Worm (Caenorhabditis elegans) whole organism, L1 larva: ENCODE data around the gene B0228.6.

Experiments
- C04F5.9 ChIP-seq: sonication (generic microtip); optimal IDR thresholded peaks from 2 replicates; lab custom pipeline; 2016; ENCODE audit warnings: missing genetic modification characterization, missing compliant biosample characterization
- C34B4.2 ChIP-seq: sonication (generic microtip); optimal IDR thresholded peaks from 2 replicates; lab custom pipeline; 2017; ENCODE audit warnings: mild to moderate bottlenecking, missing genetic modification characterization, missing compliant biosample characterization
- F16B12.6 ChIP-seq: fragments of 150-350 bp; optimal IDR thresholded peaks from 2 replicates; lab custom pipeline; 2014; ENCODE audit warnings: missing biosample characterization, missing genetic modification characterization
- Y116A8C.19 ChIP-seq: sonication (generic microtip); optimal IDR thresholded peaks from 2 replicates; lab custom pipeline; 2016; ENCODE audit warnings: missing compliant biosample characterization, missing genetic modification characterization, borderline replicate concordance
- aha-1 ChIP-seq: fragments of 150-350 bp; optimal IDR thresholded peaks from 2 replicates; lab custom pipeline; 2014; ENCODE audit warnings: missing biosample characterization, missing genetic modification characterization
- ama-1 ChIP-seq: fragments of 150-350 bp; optimal IDR thresholded peaks from 2 replicates; lab custom pipeline; 2014
- ceh-63 ChIP-seq: fragments of 200-800 bp; sonication (Bioruptor generic); optimal IDR thresholded peaks from 2 replicates; lab custom pipeline; 2018; ENCODE audit warnings: mild to moderate bottlenecking, missing genetic modification characterization, missing compliant biosample characterization
- ceh-8 ChIP-seq: fragments of 200-800 bp; sonication (Bioruptor generic); optimal IDR thresholded peaks from 2 replicates; lab custom pipeline; 2018; ENCODE audit warnings: mild to moderate bottlenecking, missing genetic modification characterization, moderate library complexity, missing compliant biosample characterization
- ceh-88 ChIP-seq: fragments of 200-800 bp; sonication (Bioruptor generic); IDR thresholded peaks from 2 replicates; pipeline ENCODE4 v1.3.6; 2022; ENCODE audit warnings: missing genetic modification characterization, missing compliant biosample characterization
- dsc-1 ChIP-seq: sonication (generic microtip); optimal IDR thresholded peaks from 2 replicates; lab custom pipeline; 2016; ENCODE audit warnings: mild to moderate bottlenecking, missing genetic modification characterization, missing compliant biosample characterization
- efl-3 ChIP-seq: fragments of 200-800 bp; sonication (Bioruptor generic); optimal IDR thresholded peaks from 2 replicates; lab custom pipeline; 2018; ENCODE audit warnings: mild to moderate bottlenecking, missing genetic modification characterization, missing compliant biosample characterization
- egl-13 ChIP-seq: sonication (generic microtip); optimal IDR thresholded peaks from 2 replicates; lab custom pipeline; 2016; ENCODE audit warnings: missing genotype, missing genetic modification reagents, missing genetic modification characterization, missing compliant biosample characterization
- egl-27 ChIP-seq, 2 experiments: fragments of 150-350 bp in 1 of 2; sonication (generic microtip); optimal IDR thresholded peaks; 3 replicates each; lab custom pipeline; 2017 to 2018; ENCODE audit warnings: missing biosample characterization in 2 of 2, missing genetic modification characterization in 2 of 2, missing genetic modification reagents in 2 of 2
- ets-5 ChIP-seq: fragments of 200-800 bp; sonication (Bioruptor generic); IDR thresholded peaks from 2 replicates; pipeline ENCODE4 v1.3.6; 2022; ENCODE audit warnings: missing genetic modification characterization, missing compliant biosample characterization
- fkh-4 ChIP-seq: sonication (generic microtip); optimal IDR thresholded peaks from 2 replicates; lab custom pipeline; 2016; ENCODE audit warnings: missing compliant biosample characterization, missing genetic modification characterization, borderline replicate concordance
- fkh-8 ChIP-seq: sonication (generic microtip); optimal IDR thresholded peaks from 2 replicates; lab custom pipeline; 2016; ENCODE audit warnings: mild to moderate bottlenecking, missing genetic modification characterization, missing compliant biosample characterization
- fos-1 ChIP-seq: fragments of 150-350 bp; optimal IDR thresholded peaks from 2 replicates; lab custom pipeline; 2014; ENCODE audit warnings: missing biosample characterization, missing genetic modification characterization
- hlh-17 ChIP-seq: fragments of 200-800 bp; sonication (Bioruptor generic); optimal IDR thresholded peaks from 2 replicates; lab custom pipeline; 2018; ENCODE audit warnings: missing genetic modification characterization, mild to moderate bottlenecking, missing compliant biosample characterization, moderate library complexity, borderline replicate concordance
- hlh-4 ChIP-seq: sonication (generic microtip); optimal IDR thresholded peaks from 2 replicates; lab custom pipeline; 2016; ENCODE audit warnings: mild to moderate bottlenecking, missing genetic modification characterization, missing compliant biosample characterization
- hpl-2 ChIP-seq: fragments of 150-350 bp; optimal IDR thresholded peaks from 2 replicates; lab custom pipeline; 2014; ENCODE audit warnings: missing biosample characterization, missing genetic modification reagents, missing genetic modification characterization
- irx-1 ChIP-seq: sonication (generic microtip); optimal IDR thresholded peaks from 2 replicates; lab custom pipeline; 2016; ENCODE audit warnings: missing genetic modification characterization, missing compliant biosample characterization
- isw-1 ChIP-seq: fragments of 200-800 bp; sonication (Bioruptor generic); IDR thresholded peaks from 2 replicates; pipeline ENCODE4 v1.3.6; 2022; ENCODE audit warnings: missing genetic modification characterization, missing compliant biosample characterization
- lin-13 ChIP-seq: fragments of 150-350 bp; optimal IDR thresholded peaks from 2 replicates; lab custom pipeline; 2014; ENCODE audit warnings: missing biosample characterization, missing genetic modification reagents, missing genetic modification characterization
- lin-14 ChIP-seq: fragments of 200-800 bp; sonication (Bioruptor generic); optimal IDR thresholded peaks from 2 replicates; lab custom pipeline; 2018; ENCODE audit warnings: mild to moderate bottlenecking, missing genetic modification characterization, moderate library complexity, missing compliant biosample characterization
- lin-15B ChIP-seq: fragments of 150-350 bp; sonication (generic microtip); optimal IDR thresholded peaks from 3 replicates; lab custom pipeline; 2014; ENCODE audit warnings: missing biosample characterization, missing genetic modification characterization
- lin-39 ChIP-seq: fragments of 150-350 bp; optimal IDR thresholded peaks from 2 replicates; lab custom pipeline; 2014; ENCODE audit warnings: missing biosample characterization, missing genetic modification reagents, missing genetic modification characterization
- lir-3 ChIP-seq: sonication (generic microtip); optimal IDR thresholded peaks from 2 replicates; lab custom pipeline; 2016; ENCODE audit warnings: mild to moderate bottlenecking, missing genetic modification characterization, moderate library complexity, missing compliant biosample characterization; ENCODE audit not compliant: poor library complexity
- mab-9 ChIP-seq: fragments of 200-800 bp; sonication (Bioruptor generic); IDR thresholded peaks from 2 replicates; pipeline ENCODE4 v1.3.6; 2022; ENCODE audit warnings: missing genetic modification reagents, missing genetic modification characterization, missing compliant biosample characterization
- mep-1 ChIP-seq: fragments of 150-350 bp; optimal IDR thresholded peaks from 2 replicates; lab custom pipeline; 2014; ENCODE audit warnings: missing biosample characterization, missing genetic modification characterization
- nhr-11 ChIP-seq: fragments of 150-350 bp; optimal IDR thresholded peaks from 2 replicates; lab custom pipeline; 2014; ENCODE audit warnings: missing biosample characterization, missing genetic modification characterization
- nhr-12 ChIP-seq: sonication (generic microtip); optimal IDR thresholded peaks from 2 replicates; lab custom pipeline; 2017; ENCODE audit warnings: missing biosample characterization, missing genetic modification characterization
- nhr-47 ChIP-seq: sonication (generic microtip); optimal IDR thresholded peaks from 2 replicates; lab custom pipeline; 2016; ENCODE audit warnings: mild to moderate bottlenecking, missing genetic modification characterization, moderate library complexity, missing compliant biosample characterization
- nhr-76 ChIP-seq: sonication (generic microtip); optimal IDR thresholded peaks from 2 replicates; lab custom pipeline; 2017; ENCODE audit warnings: missing biosample characterization, missing genetic modification characterization
- nhr-90 ChIP-seq: sonication (generic microtip); optimal IDR thresholded peaks from 2 replicates; lab custom pipeline; 2016; ENCODE audit warnings: mild to moderate bottlenecking, missing genetic modification characterization, missing compliant biosample characterization; ENCODE audit not compliant: poor library complexity
- pag-3 ChIP-seq: sonication (generic microtip); optimal IDR thresholded peaks from 2 replicates; lab custom pipeline; 2017; ENCODE audit warnings: missing genetic modification characterization, mild to moderate bottlenecking, missing compliant biosample characterization, antibody characterized with exemption, borderline replicate concordance; ENCODE audit not compliant: insufficient read depth
- pax-3 ChIP-seq: fragments of 200-800 bp; sonication (Bioruptor generic); optimal IDR thresholded peaks from 2 replicates; lab custom pipeline; 2018; ENCODE audit warnings: mild to moderate bottlenecking, missing genetic modification characterization, moderate library complexity, missing compliant biosample characterization
- pqm-1 ChIP-seq: sonication (generic microtip); optimal IDR thresholded peaks from 3 replicates; lab custom pipeline; 2017; ENCODE audit warnings: missing biosample characterization, missing genetic modification characterization
- rnt-1 ChIP-seq: sonication (generic microtip); optimal IDR thresholded peaks from 2 replicates; lab custom pipeline; 2016; ENCODE audit warnings: mild to moderate bottlenecking, missing genetic modification characterization, moderate library complexity, missing compliant biosample characterization
- snpc-4 ChIP-seq: fragments of 150-350 bp; optimal IDR thresholded peaks from 2 replicates; lab custom pipeline; 2014; ENCODE audit warnings: missing biosample characterization, missing genetic modification characterization
- sox-4 ChIP-seq: sonication (generic microtip); optimal IDR thresholded peaks from 2 replicates; lab custom pipeline; 2016; ENCODE audit warnings: missing genetic modification characterization, missing compliant biosample characterization
- sptf-1 ChIP-seq: fragments of 150-350 bp; optimal IDR thresholded peaks from 2 replicates; lab custom pipeline; 2014; ENCODE audit warnings: missing biosample characterization, missing genetic modification characterization
- sup-37 ChIP-seq: fragments of 200-800 bp; sonication (Bioruptor generic); optimal IDR thresholded peaks from 2 replicates; lab custom pipeline; 2018; ENCODE audit warnings: mild to moderate bottlenecking, missing genetic modification characterization, missing compliant biosample characterization
- swsn-7 ChIP-seq: sonication (generic microtip); optimal IDR thresholded peaks from 2 replicates; lab custom pipeline; 2016; ENCODE audit warnings: missing genetic modification characterization, missing compliant biosample characterization
- tbx-2 ChIP-seq: sonication (generic microtip); optimal IDR thresholded peaks from 2 replicates; lab custom pipeline; 2016; ENCODE audit warnings: missing genetic modification characterization, missing compliant biosample characterization
- tlp-1 ChIP-seq: fragments of 150-350 bp; optimal IDR thresholded peaks from 2 replicates; lab custom pipeline; 2014; ENCODE audit warnings: missing biosample characterization, missing genetic modification characterization
- unc-130 ChIP-seq: fragments of 150-350 bp; optimal IDR thresholded peaks from 2 replicates; lab custom pipeline; 2017; ENCODE audit warnings: missing biosample characterization, missing genetic modification characterization, inconsistent platforms
- unc-62 ChIP-seq: fragments of 150-350 bp; optimal IDR thresholded peaks from 2 replicates; lab custom pipeline; 2014; ENCODE audit warnings: missing biosample characterization, missing genetic modification reagents, missing genetic modification characterization
- vab-15 ChIP-seq: sonication (generic microtip); optimal IDR thresholded peaks from 2 replicates; lab custom pipeline; 2017; ENCODE audit warnings: missing genotype, mild to moderate bottlenecking, missing genetic modification characterization, missing compliant biosample characterization
- zip-4 ChIP-seq: fragments of 200-800 bp; sonication (Bioruptor generic); optimal IDR thresholded peaks from 2 replicates; lab custom pipeline; 2018; ENCODE audit warnings: mild to moderate bottlenecking, missing genetic modification characterization, moderate library complexity, missing compliant biosample characterization
- ztf-11 ChIP-seq, 2 experiments: sonication (generic microtip); optimal IDR thresholded peaks; 2 replicates each; lab custom pipeline; 2016 to 2017; ENCODE audit warnings: missing genetic modification characterization in 2 of 2, missing biosample characterization in 1 of 2, missing compliant biosample characterization in 1 of 2
- ztf-4 ChIP-seq: fragments of 150-350 bp; optimal IDR thresholded peaks from 2 replicates; lab custom pipeline; 2014; ENCODE audit warnings: missing biosample characterization, missing genetic modification characterization

B0228.6 gene

DNA sequence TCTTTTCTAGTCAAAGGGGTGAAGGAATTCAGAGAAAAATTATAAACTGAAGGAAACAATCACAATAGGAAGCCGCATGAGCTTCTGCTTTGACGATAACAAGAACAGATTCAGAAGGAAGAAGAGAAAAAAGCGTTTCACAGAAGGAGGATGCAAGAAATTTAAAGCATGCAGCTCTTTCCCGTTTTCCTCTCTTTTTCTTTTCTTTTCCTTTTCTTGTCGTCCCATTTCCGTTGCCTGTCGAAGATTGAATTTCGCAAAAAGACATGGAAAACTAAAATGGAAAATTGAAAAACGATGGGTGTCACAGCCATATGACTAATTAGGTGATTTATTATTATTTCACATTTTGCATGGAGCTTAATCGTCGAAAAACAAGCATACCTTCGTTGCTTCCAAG lies 38.9 kb downstream of the B0228.6 start (continued):
- TF ChIP-seq isw-1: no peak
- no peak for TF ChIP-seq zip-4 (GFP tag; lab: Kevin White, UChicago)
- no peak for TF ChIP-seq ama-1 (lab: Kevin White, UChicago)
- no peak for TF ChIP-seq rnt-1 (tag; lab: Kevin White, UChicago)
- TF ChIP-seq lir-3 (tag; lab: Kevin White, UChicago): no peak
- TF ChIP-seq, all 84 proteins: peak for 5

DNA sequence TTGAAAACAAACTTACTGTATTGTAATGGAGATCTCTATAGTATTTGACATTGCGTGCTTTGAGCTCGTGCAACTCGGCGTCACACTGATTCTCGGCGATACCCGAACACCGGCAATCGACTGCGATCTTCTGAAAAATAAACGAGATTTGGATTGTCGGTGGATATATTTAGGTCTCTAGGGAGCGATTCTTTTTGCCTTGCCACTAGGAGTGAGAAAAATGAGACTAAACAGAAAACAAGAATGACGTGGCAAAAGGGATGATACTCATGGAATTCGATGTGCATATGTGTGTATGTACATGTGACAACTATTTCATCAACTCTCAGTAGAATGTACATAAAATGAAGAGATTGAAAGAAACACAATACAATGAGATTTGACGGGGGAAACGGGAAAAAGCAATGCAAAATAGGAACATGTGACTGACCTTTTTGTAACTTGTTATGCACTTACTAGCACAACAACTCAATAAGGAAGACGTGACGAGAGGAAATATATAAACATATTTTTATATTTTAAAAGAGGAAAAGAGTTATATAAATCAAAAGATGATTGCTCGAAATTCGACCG lies 40.3 kb downstream of the B0228.6 start:
- TF ChIP-seq F16B12.6 (tag; lab: Kevin White, UChicago): no peak
- no peak for TF ChIP-seq lin-15B
- TF ChIP-seq aha-1 (tag; lab: Kevin White, UChicago): no peak
- no peak for TF ChIP-seq nhr-12 (tag; lab: Kevin White, UChicago)
- no peak for TF ChIP-seq sup-37 (GFP tag; lab: Kevin White, UChicago)
- TF ChIP-seq nhr-90 (tag; lab: Kevin White, UChicago): no peak
- TF ChIP-seq pag-3 (tag; lab: Kevin White, UChicago): no peak
- no peak for TF ChIP-seq nhr-11 (tag; lab: Kevin White, UChicago)
- TF ChIP-seq mep-1 (tag; lab: Kevin White, UChicago): no peak
- no peak for TF ChIP-seq nhr-76
- no peak for TF ChIP-seq sox-4
- no peak for TF ChIP-seq vab-15 (tag; lab: Kevin White, UChicago)
- TF ChIP-seq snpc-4 (tag; lab: Kevin White, UChicago): no peak
- TF ChIP-seq lin-13 (GFP tag; lab: Kevin White, UChicago): no peak
- TF ChIP-seq fkh-4: no peak
- no peak for TF ChIP-seq mab-9
- TF ChIP-seq ztf-4 (tag; lab: Kevin White, UChicago): no peak
- no peak for TF ChIP-seq C34B4.2
- peak; percentile 23 for TF ChIP-seq nhr-47
- TF ChIP-seq tlp-1 (tag; lab: Kevin White, UChicago): no peak
- TF ChIP-seq lin-39 (tag; lab: Kevin White, UChicago): no peak
- peak; percentile 25 for TF ChIP-seq irx-1 (tag; lab: Kevin White, UChicago)
- TF ChIP-seq pax-3 (tag; lab: Kevin White, UChicago): no peak
- TF ChIP-seq lin-14: peak; percentile 86
- no peak for TF ChIP-seq ceh-63 (GFP tag; lab: Kevin White, UChicago)
- TF ChIP-seq unc-130 (tag; lab: Kevin White, UChicago): no peak
- TF ChIP-seq hlh-4: no peak
- TF ChIP-seq C04F5.9 (tag; lab: Kevin White, UChicago): no peak
- no peak for TF ChIP-seq swsn-7 (tag; lab: Kevin White, UChicago)
- TF ChIP-seq sptf-1: no peak
- TF ChIP-seq egl-27 (tag; optimal IDR thresholded peaks at IDR 0.05; lab: Kevin White, UChicago): no peak
- no peak for TF ChIP-seq fos-1 (tag; lab: Kevin White, UChicago)
- TF ChIP-seq efl-3 (GFP tag; lab: Kevin White, UChicago): no peak
- no peak for TF ChIP-seq unc-62 (GFP tag; lab: Kevin White, UChicago)
- no peak for TF ChIP-seq ztf-11 (tag; optimal IDR thresholded peaks at IDR 0.05; lab: Kevin White, UChicago)
- no peak for TF ChIP-seq zip-4 (GFP tag; lab: Kevin White, UChicago)
- TF ChIP-seq hpl-2 (GFP tag; lab: Kevin White, UChicago): no peak
- no peak for TF ChIP-seq Y116A8C.19
- no peak for TF ChIP-seq tbx-2 (tag; lab: Kevin White, UChicago)
- TF ChIP-seq ceh-88 (GFP tag; lab: Robert Waterston, UW): no peak
- TF ChIP-seq ceh-8: peak; percentile 42
- no peak for TF ChIP-seq fkh-8
- no peak for TF ChIP-seq hlh-17 (GFP tag; lab: Kevin White, UChicago)
- TF ChIP-seq pqm-1 (tag; lab: Kevin White, UChicago): no peak
- no peak for TF ChIP-seq egl-13 (tag; lab: Kevin White, UChicago)
- no peak for TF ChIP-seq dsc-1
- TF ChIP-seq ets-5 (GFP tag; lab: Robert Waterston, UW): no peak
